Worm (Caenorhabditis elegans): ENCODE measurements around the gene prmt-1.

The prmt-1 gene

DNA sequence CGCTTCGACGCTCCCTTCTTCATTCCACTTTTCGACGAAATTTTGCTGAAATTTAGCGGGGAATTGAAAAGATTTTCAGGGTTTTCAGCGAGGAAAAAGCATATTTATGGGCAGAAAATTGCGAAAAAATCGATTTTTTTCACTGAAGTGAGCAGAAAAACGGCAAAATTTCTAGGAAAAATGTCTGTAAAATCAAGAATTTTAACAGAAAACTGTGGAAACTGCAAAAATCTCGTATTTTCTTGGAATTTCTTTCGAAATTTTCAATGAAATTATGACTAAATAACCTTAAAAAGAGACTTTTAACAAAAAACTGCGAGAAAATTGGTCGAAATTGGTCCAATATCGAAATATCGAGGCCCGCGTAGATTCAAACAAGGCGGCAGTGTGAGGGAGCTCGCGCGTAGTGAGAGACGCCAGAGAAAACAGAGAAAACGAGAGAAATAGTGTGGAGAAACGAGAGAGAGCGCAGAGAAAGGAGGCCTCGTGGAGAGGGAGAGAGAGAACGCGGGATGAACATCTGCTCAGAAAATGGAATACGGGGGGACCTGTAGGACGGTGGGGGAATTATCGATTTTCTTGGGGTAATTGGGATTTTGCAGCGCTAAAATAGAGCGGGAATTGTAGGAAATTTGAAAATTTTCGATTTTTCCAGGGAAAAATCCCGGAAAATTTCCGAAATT, 19.9 kb downstream of the prmt-1 start, which contains the start of gene swsn-1:
Gene swsn-1 (minus strand): TSS at position 51 of the 683 bp plus-strand sequence.
- no peak for TF ChIP-seq dao-5 (tag; optimal IDR thresholded peaks at IDR 0.05)

ce11 chrV:20241243-20241862, 28.2 kb downstream of the prmt-1 start:
- TF ChIP-seq him-1 (tag; optimal IDR thresholded peaks at IDR 0.05): no peak
- no peak for TF ChIP-seq W03F9.2 (tag; optimal IDR thresholded peaks at IDR 0.05)
- TF ChIP-seq dao-5 (tag; optimal IDR thresholded peaks at IDR 0.05): no peak

ce11 chrV:20237429-20237828, 32.1 kb downstream of the prmt-1 start, which contains the start of gene sld-5:
Gene sld-5, minus strand, starts transcription at chrV:20237745.
- no peak for TF ChIP-seq him-1 (tag; optimal IDR thresholded peaks at IDR 0.05)
- no peak for TF ChIP-seq W03F9.2 (tag; optimal IDR thresholded peaks at IDR 0.05)
- TF ChIP-seq dao-5 (tag; optimal IDR thresholded peaks at IDR 0.05): no peak

DNA sequence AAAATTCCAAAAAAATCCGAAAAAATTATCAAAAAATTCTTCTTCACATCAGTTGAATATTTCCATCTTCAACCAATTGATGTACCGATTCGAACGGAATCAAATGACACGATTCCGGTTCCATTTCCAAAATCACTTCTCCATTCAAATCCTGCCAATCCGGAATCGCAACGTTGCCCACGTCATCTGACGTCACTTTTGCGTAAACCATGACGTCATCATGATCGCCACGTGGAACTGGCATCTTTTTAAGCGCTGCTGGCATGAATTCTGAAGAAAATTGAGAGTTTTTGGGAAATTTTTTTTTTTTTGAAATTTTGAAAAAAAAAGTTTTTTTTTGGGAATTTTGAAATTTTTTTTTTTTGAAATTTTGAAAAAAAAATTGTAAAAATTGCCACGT, 34.3 kb downstream of the prmt-1 start:
- no peak for TF ChIP-seq W03F9.2 (tag; optimal IDR thresholded peaks at IDR 0.05)
- no peak for TF ChIP-seq him-1 (tag; optimal IDR thresholded peaks at IDR 0.05)
- TF ChIP-seq dao-5 (tag; optimal IDR thresholded peaks at IDR 0.05): no peak

- TF ChIP-seq dao-5 (tag; optimal IDR thresholded peaks at IDR 0.05): no peak
- no peak for TF ChIP-seq him-1 (tag; optimal IDR thresholded peaks at IDR 0.05)
- TF ChIP-seq W03F9.2 (tag; optimal IDR thresholded peaks at IDR 0.05): no peak
These were observed 35.1 kb downstream of the prmt-1 start for ce11 chrV:20234439-20234838.

- TF ChIP-seq dao-5 (tag; optimal IDR thresholded peaks at IDR 0.05) (no peak), him-1 (tag; optimal IDR thresholded peaks at IDR 0.05) (no peak), W03F9.2 (tag; optimal IDR thresholded peaks at IDR 0.05) (no peak)
These were observed 35.8 kb downstream of the prmt-1 start, which contains the start of gene Y113G7B.15 for ce11 chrV:20233743-20234142. Gene Y113G7B.15, minus strand, starts transcription at chrV:20233843.

DNA sequence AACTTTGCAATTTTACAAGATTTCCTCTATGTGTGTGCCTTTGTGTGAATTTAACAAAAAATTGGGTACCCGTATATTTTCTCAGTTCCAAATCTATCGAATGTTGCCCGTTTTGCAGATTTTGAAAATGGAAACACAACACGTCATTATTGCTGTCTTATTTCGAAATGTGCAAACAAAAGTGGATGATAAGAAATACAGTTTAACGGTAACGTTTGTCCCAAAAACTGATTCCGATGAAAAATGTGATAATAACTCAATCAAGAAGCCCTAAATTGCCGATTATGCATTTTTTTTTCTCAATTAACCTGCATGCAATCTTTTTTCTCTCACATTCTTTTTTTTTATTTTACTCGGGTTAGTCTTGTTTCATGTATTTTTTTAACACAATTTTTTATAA, 44.2 kb downstream of the prmt-1 start:
- TF ChIP-seq him-1 (tag; optimal IDR thresholded peaks at IDR 0.05) (no peak), dao-5 (tag; optimal IDR thresholded peaks at IDR 0.05) (no peak), W03F9.2 (tag; optimal IDR thresholded peaks at IDR 0.05) (no peak)

- no peak for TF ChIP-seq dao-5 (tag; optimal IDR thresholded peaks at IDR 0.05)
- TF ChIP-seq W03F9.2 (tag; optimal IDR thresholded peaks at IDR 0.05): no peak
- TF ChIP-seq him-1 (tag; optimal IDR thresholded peaks at IDR 0.05): no peak
These were observed 45.8 kb downstream of the prmt-1 start for ce11 chrV:20223725-20224124.

- TF ChIP-seq W03F9.2 (tag; optimal IDR thresholded peaks at IDR 0.05) (no peak), him-1 (tag; optimal IDR thresholded peaks at IDR 0.05) (no peak), dao-5 (tag; optimal IDR thresholded peaks at IDR 0.05) (no peak)
These were observed 48.9 kb downstream of the prmt-1 start for ce11 chrV:20220604-20221003.
